Fruit fly (Drosophila melanogaster) whole organism, embryonic: ENCODE measurements around the gene CG33124.

Experiments
- Ada2b ChIP-seq: fragments of 200-800 bp; sonication (Bioruptor generic); IDR thresholded peaks from 2 replicates; pipeline ENCODE4 v1.3.6; 2022; ENCODE audit warnings: missing biosample characterization, missing genetic modification characterization
- Antp ChIP-seq: fragments of 200-800 bp; sonication (Bioruptor generic); optimal IDR thresholded peaks from 3 replicates; lab custom pipeline; 2016; ENCODE audit warnings: missing biosample characterization, missing genetic modification characterization
- CG10321 ChIP-seq: fragments of 200-800 bp; sonication (Bioruptor generic); IDR thresholded peaks from 2 replicates; pipeline ENCODE4 v1.3.6; 2022; ENCODE audit warnings: missing biosample characterization, missing genetic modification characterization
- CG10431 ChIP-seq: fragments of 200-800 bp; sonication (Bioruptor generic); optimal IDR thresholded peaks from 3 replicates; lab custom pipeline; 2018; ENCODE audit warnings: missing biosample characterization, mild to moderate bottlenecking, missing genetic modification characterization
- CG11456 ChIP-seq: fragments of 200-800 bp; sonication (Bioruptor generic); IDR thresholded peaks from 3 replicates; pipeline ENCODE4 v1.3.6; 2022; ENCODE audit warnings: missing biosample characterization, missing genetic modification characterization
- CG11560 ChIP-seq: fragments of 200-800 bp; sonication (Bioruptor generic); IDR thresholded peaks from 3 replicates; pipeline ENCODE4 v1.3.6; 2022; ENCODE audit warnings: missing biosample characterization, missing genetic modification characterization
- CG14667 ChIP-seq: fragments of 200-800 bp; sonication (Bioruptor generic); IDR thresholded peaks from 2 replicates; pipeline ENCODE4 v1.3.6; 2022; ENCODE audit warnings: missing biosample characterization, missing genetic modification characterization
- CG15011 ChIP-seq: fragments of 200-800 bp; sonication (Bioruptor generic); optimal IDR thresholded peaks from 3 replicates; lab custom pipeline; 2018; ENCODE audit warnings: missing biosample characterization, mild to moderate bottlenecking, missing genetic modification characterization
- CG15514 ChIP-seq: fragments of 200-800 bp; sonication (Bioruptor generic); optimal IDR thresholded peaks from 3 replicates; lab custom pipeline; 2017; ENCODE audit warnings: missing biosample characterization, missing genetic modification characterization, mild to moderate bottlenecking, moderate library complexity, missing genetic modification reagents
- CG15601 ChIP-seq: fragments of 200-800 bp; sonication (Bioruptor generic); optimal IDR thresholded peaks from 3 replicates; lab custom pipeline; 2019; ENCODE audit warnings: missing biosample characterization, mild to moderate bottlenecking, missing genetic modification characterization, moderate library complexity
- CG17361 ChIP-seq: fragments of 200-800 bp; sonication (Bioruptor generic); IDR thresholded peaks from 3 replicates; pipeline ENCODE4 v1.3.6; 2022; ENCODE audit warnings: missing biosample characterization, missing genetic modification characterization
- CG2202 ChIP-seq: fragments of 200-800 bp; sonication (Bioruptor generic); optimal IDR thresholded peaks from 2 replicates; lab custom pipeline; 2018; ENCODE audit warnings: missing biosample characterization, mild to moderate bottlenecking, missing genetic modification characterization
- CG30403 ChIP-seq: fragments of 200-800 bp; sonication (Bioruptor generic); optimal IDR thresholded peaks from 3 replicates; lab custom pipeline; 2016; ENCODE audit warnings: missing biosample characterization, missing genetic modification characterization
- CG3407 ChIP-seq: fragments of 200-800 bp; sonication (Bioruptor generic); optimal IDR thresholded peaks from 2 replicates; lab custom pipeline; 2018; ENCODE audit warnings: missing biosample characterization, mild to moderate bottlenecking, missing genetic modification characterization
- CG34422 ChIP-seq: fragments of 200-800 bp; sonication (Bioruptor generic); IDR thresholded peaks from 3 replicates; pipeline ENCODE4 v1.3.6; 2022; ENCODE audit warnings: missing biosample characterization, missing genetic modification characterization
- CG3847 ChIP-seq: fragments of 200-800 bp; sonication (Bioruptor generic); IDR thresholded peaks from 2 replicates; pipeline ENCODE4 v1.3.6; 2022; ENCODE audit warnings: missing biosample characterization, missing genetic modification characterization
- CG3995 ChIP-seq: fragments of 200-800 bp; sonication (Bioruptor generic); optimal IDR thresholded peaks from 3 replicates; lab custom pipeline; 2016; ENCODE audit warnings: missing biosample characterization, missing genetic modification characterization
- CG7372 ChIP-seq: fragments of 200-800 bp; sonication (Bioruptor generic); IDR thresholded peaks from 2 replicates; pipeline ENCODE4 v1.3.6; 2022; ENCODE audit warnings: missing biosample characterization, missing genetic modification characterization
- CG8281 ChIP-seq: fragments of 200-800 bp; sonication (Bioruptor generic); optimal IDR thresholded peaks from 2 replicates; lab custom pipeline; 2018; ENCODE audit warnings: missing biosample characterization, mild to moderate bottlenecking, missing genetic modification characterization, moderate library complexity
- CG8944 ChIP-seq: fragments of 200-800 bp; sonication (Bioruptor generic); optimal IDR thresholded peaks from 3 replicates; lab custom pipeline; 2016; ENCODE audit warnings: missing biosample characterization, missing genetic modification characterization
- CG9876 ChIP-seq: fragments of 200-800 bp; sonication (Bioruptor generic); optimal IDR thresholded peaks from 2 replicates; lab custom pipeline; 2016; ENCODE audit warnings: missing biosample characterization, missing genetic modification characterization
- CHES-1-like ChIP-seq: fragments of 200-800 bp; sonication (Bioruptor generic); optimal IDR thresholded peaks from 2 replicates; lab custom pipeline; 2016; ENCODE audit warnings: missing biosample characterization, missing genetic modification characterization
- D ChIP-seq, 2 experiments: fragments of 200-800 bp in 1 of 2; fragments of >200 bp in 1 of 2; sonication (Bioruptor generic) in 1 of 2; optimal IDR thresholded peaks; 2 replicates in 1 of 2; 3 replicates in 1 of 2; lab custom pipeline; 2017; ENCODE audit warnings: mild to moderate bottlenecking in 1 of 2, missing biosample characterization in 1 of 2, missing genetic modification characterization in 1 of 2, missing genetic modification reagents in 1 of 2
- Hand ChIP-seq: fragments of 200-800 bp; sonication (Bioruptor generic); optimal IDR thresholded peaks from 2 replicates; lab custom pipeline; 2017; ENCODE audit warnings: mild to moderate bottlenecking, missing biosample characterization, missing genetic modification reagents, missing genetic modification characterization
- MTF-1 ChIP-seq: fragments of 200-800 bp; sonication (Bioruptor generic); optimal IDR thresholded peaks from 2 replicates; lab custom pipeline; 2018; ENCODE audit warnings: missing biosample characterization, mild to moderate bottlenecking, missing genetic modification characterization, borderline replicate concordance
- Mad ChIP-seq: fragments of 200-800 bp; sonication (Bioruptor generic); optimal IDR thresholded peaks from 2 replicates; lab custom pipeline; 2016; ENCODE audit warnings: missing biosample characterization, missing genetic modification characterization
- Mrtf ChIP-seq: fragments of 200-800 bp; sonication (Bioruptor generic); IDR thresholded peaks from 3 replicates; pipeline ENCODE4 v1.3.6; 2022; ENCODE audit warnings: missing biosample characterization, missing genetic modification characterization
- Rx ChIP-seq: fragments of 200-800 bp; sonication (Bioruptor generic); IDR thresholded peaks from 2 replicates; pipeline ENCODE4 v1.3.6; 2022; ENCODE audit warnings: missing biosample characterization, missing genetic modification characterization
- Sox100B ChIP-seq: fragments of 200-800 bp; sonication (Bioruptor generic); optimal IDR thresholded peaks from 3 replicates; lab custom pipeline; 2018; ENCODE audit warnings: missing biosample characterization, mild to moderate bottlenecking, missing genetic modification characterization
- Tbp ChIP-seq: fragments of >200 bp; optimal IDR thresholded peaks from 2 replicates; lab custom pipeline; 2018; ENCODE audit warnings: missing biosample characterization, missing genetic modification characterization
- az2 ChIP-seq: fragments of 200-800 bp; sonication (Bioruptor generic); optimal IDR thresholded peaks from 3 replicates; lab custom pipeline; 2016; ENCODE audit warnings: missing biosample characterization, missing genetic modification characterization
- bab2 ChIP-seq: fragments of 200-800 bp; sonication (Bioruptor generic); optimal IDR thresholded peaks from 2 replicates; lab custom pipeline; 2016; ENCODE audit warnings: missing biosample characterization, missing genetic modification characterization
- dm ChIP-seq: fragments of 200-800 bp; sonication (Bioruptor generic); optimal IDR thresholded peaks from 3 replicates; lab custom pipeline; 2016; ENCODE audit warnings: missing biosample characterization, missing genetic modification characterization
- dmrt99B ChIP-seq: fragments of 200-800 bp; sonication (Bioruptor generic); optimal IDR thresholded peaks from 2 replicates; lab custom pipeline; 2018; ENCODE audit warnings: missing biosample characterization, mild to moderate bottlenecking, missing genetic modification characterization, moderate library complexity
- dpn ChIP-seq, 2 experiments: fragments of 200-800 bp; sonication (Bioruptor generic); optimal IDR thresholded peaks; 3 replicates each; lab custom pipeline; 2016; ENCODE audit warnings: missing biosample characterization in 2 of 2, missing genetic modification characterization in 2 of 2
- ewg ChIP-seq: fragments of 200-800 bp; sonication (Bioruptor generic); optimal IDR thresholded peaks from 3 replicates; lab custom pipeline; 2017; ENCODE audit warnings: mild to moderate bottlenecking, missing biosample characterization, missing genetic modification reagents, missing genetic modification characterization
- h ChIP-seq: fragments of >200 bp; optimal IDR thresholded peaks from 2 replicates; lab custom pipeline; 2017
- hb ChIP-seq: fragments of 200-800 bp; sonication (Bioruptor generic); IDR thresholded peaks from 3 replicates; pipeline ENCODE4 v1.3.6; 2022; ENCODE audit warnings: missing biosample characterization, missing genetic modification characterization; ENCODE audit not compliant: partially characterized antibody
- jing ChIP-seq: fragments of 200-800 bp; sonication (Bioruptor generic); optimal IDR thresholded peaks from 2 replicates; lab custom pipeline; 2018; ENCODE audit warnings: missing biosample characterization, mild to moderate bottlenecking, missing genetic modification characterization
- knrl ChIP-seq: fragments of 200-800 bp; sonication (Bioruptor generic); IDR thresholded peaks from 3 replicates; pipeline ENCODE4 v1.3.6; 2022; ENCODE audit warnings: missing biosample characterization, missing genetic modification characterization; ENCODE audit not compliant: partially characterized antibody
- lmd ChIP-seq: fragments of 200-800 bp; sonication (Bioruptor generic); IDR thresholded peaks from 2 replicates; pipeline ENCODE4 v1.3.6; 2022; ENCODE audit warnings: missing biosample characterization, missing genetic modification characterization
- org-1 ChIP-seq: fragments of 200-800 bp; sonication (Bioruptor generic); optimal IDR thresholded peaks from 2 replicates; lab custom pipeline; 2017; ENCODE audit warnings: missing biosample characterization, missing genetic modification characterization
- repo ChIP-seq: fragments of 200-800 bp; sonication (Bioruptor generic); optimal IDR thresholded peaks from 2 replicates; lab custom pipeline; 2016; ENCODE audit warnings: missing biosample characterization, missing genetic modification characterization
- rib ChIP-seq: fragments of 200-800 bp; sonication (Bioruptor generic); IDR thresholded peaks from 2 replicates; pipeline ENCODE4 v1.3.6; 2022; ENCODE audit warnings: missing biosample characterization, missing genetic modification characterization
- sc ChIP-seq, 3 experiments: fragments of >200 bp in 2 of 3; fragments of 200-800 bp in 1 of 3; sonication (Bioruptor generic) in 1 of 3; optimal IDR thresholded peaks; 2 replicates in 2 of 3; 3 replicates in 1 of 3; lab custom pipeline; 2017; ENCODE audit warnings: mild to moderate bottlenecking in 1 of 3, missing biosample characterization in 1 of 3, missing genetic modification characterization in 1 of 3, missing genetic modification reagents in 1 of 3
- scrt ChIP-seq: fragments of 200-800 bp; sonication (Bioruptor generic); optimal IDR thresholded peaks from 2 replicates; lab custom pipeline; 2018; ENCODE audit warnings: missing biosample characterization, mild to moderate bottlenecking, missing genetic modification characterization, moderate library complexity
- ssp ChIP-seq: fragments of 200-800 bp; sonication (Bioruptor generic); IDR thresholded peaks from 2 replicates; pipeline ENCODE4 v1.3.6; 2022; ENCODE audit warnings: missing biosample characterization, missing genetic modification characterization
- unc-4 ChIP-seq: fragments of 200-800 bp; sonication (Bioruptor generic); IDR thresholded peaks from 2 replicates; pipeline ENCODE4 v1.3.6; 2022; ENCODE audit warnings: missing biosample characterization, missing genetic modification characterization; ENCODE audit not compliant: partially characterized antibody
- zen2 ChIP-seq: fragments of 200-800 bp; sonication (Bioruptor generic); IDR thresholded peaks from 3 replicates; pipeline ENCODE4 v1.3.6; 2022; ENCODE audit warnings: missing biosample characterization, missing genetic modification characterization; ENCODE audit not compliant: partially characterized antibody
- zf30C ChIP-seq: fragments of 200-800 bp; sonication (Bioruptor generic); optimal IDR thresholded peaks from 3 replicates; lab custom pipeline; 2018; ENCODE audit warnings: missing biosample characterization, mild to moderate bottlenecking, missing genetic modification characterization

CG33124 gene

dm6 chr2L:2221649-2222150, 12.8 kb upstream of the CG33124 start (continued):
- peak; percentile 89 for TF ChIP-seq CG15601 (tag; lab: Kevin White, UChicago)
- peak; percentile 93 for TF ChIP-seq bab2 (GFP tag; lab: Kevin White, UChicago)
- peak; percentile 98 for TF ChIP-seq Mrtf (GFP tag; lab: Robert Waterston, UW)
- TF ChIP-seq CG9876: peak; percentile 93
- peak; percentile 96 for TF ChIP-seq az2
- TF ChIP-seq CG15514 (GFP tag; lab: Kevin White, UChicago): peak; percentile 90
- TF ChIP-seq CG8944 (GFP tag; lab: Kevin White, UChicago): peak; percentile 94
- peak; percentile 93 for TF ChIP-seq ssp (GFP tag; lab: Robert Waterston, UW)
- TF ChIP-seq dm (GFP tag; lab: Kevin White, UChicago): peak; percentile 86
- peak; percentile 89 for TF ChIP-seq jing
- TF ChIP-seq Ada2b (GFP tag; lab: Robert Waterston, UW): peak; percentile 98
- TF ChIP-seq CG2202 (tag; lab: Kevin White, UChicago): peak; percentile 94
- peak; percentile 98 for TF ChIP-seq CHES-1-like
- peak; percentile 98 for TF ChIP-seq lmd (GFP tag; lab: Robert Waterston, UW)
- peak; percentile 95 for TF ChIP-seq CG17361 (GFP tag; lab: Robert Waterston, UW)
- TF ChIP-seq CG34422 (GFP tag; lab: Robert Waterston, UW): peak; percentile 99
- TF ChIP-seq CG10321: peak; percentile 80
- TF ChIP-seq CG11456 (GFP tag; lab: Robert Waterston, UW): peak; percentile 99
- peak; percentile 97 for TF ChIP-seq CG30403
- TF ChIP-seq org-1 (GFP tag; lab: Kevin White, UChicago): peak; percentile 96
- TF ChIP-seq CG3995 (GFP tag; lab: Kevin White, UChicago): peak; percentile 71
- TF ChIP-seq ewg (GFP tag; lab: Kevin White, UChicago): peak; percentile 91
- peak; percentile 92 for TF ChIP-seq MTF-1
- TF ChIP-seq Antp (GFP tag; lab: Kevin White, UChicago): peak; percentile 85
- TF ChIP-seq Sox100B (GFP tag; lab: Kevin White, UChicago): peak; percentile 95
- no peak for TF ChIP-seq hb (GFP tag; lab: Robert Waterston, UW)
- no peak for TF ChIP-seq knrl (GFP tag; lab: Robert Waterston, UW)
- peak; percentile 72 for TF ChIP-seq CG10431 (GFP tag; lab: Kevin White, UChicago)
- peak; percentile 81 for TF ChIP-seq CG8281 (tag; lab: Kevin White, UChicago)
- TF ChIP-seq h: no peak
- peak; percentile 98 for TF ChIP-seq Hand (GFP tag; lab: Kevin White, UChicago)
- peak; percentile 97 for TF ChIP-seq CG7372 (GFP tag; lab: Robert Waterston, UW)
- peak; percentile 89 for TF ChIP-seq scrt (GFP tag; lab: Kevin White, UChicago)
- TF ChIP-seq Mad: peak; percentile 97
- peak; percentile 96 for TF ChIP-seq CG14667 (GFP tag; lab: Robert Waterston, UW)
- no peak for TF ChIP-seq sc (optimal IDR thresholded peaks at IDR 0.05; lab: Kevin White, UChicago)
- TF ChIP-seq sc (GFP tag; optimal IDR thresholded peaks at IDR 0.05; lab: Kevin White, UChicago): peak; percentile 93
- TF ChIP-seq CG15011: peak; percentile 91
- TF ChIP-seq CG11560 (tag; lab: Robert Waterston, UW): peak; percentile 92
- peak; percentile 92 for TF ChIP-seq CG3407 (GFP tag; lab: Kevin White, UChicago)
- TF ChIP-seq Rx: peak; percentile 96
- no peak for TF ChIP-seq Tbp (GFP tag; lab: Kevin White, UChicago)
- TF ChIP-seq unc-4 (GFP tag; lab: Robert Waterston, UW): no peak
- TF ChIP-seq rib (GFP tag; lab: Robert Waterston, UW): peak; percentile 99
- TF ChIP-seq repo: peak; percentile 88
- TF ChIP-seq zen2 (GFP tag; lab: Robert Waterston, UW): no peak
- TF ChIP-seq D (optimal IDR thresholded peaks at IDR 0.05; lab: Kevin White, UChicago): no peak
- peak; percentile 89 for TF ChIP-seq D (GFP tag; optimal IDR thresholded peaks at IDR 0.05; lab: Kevin White, UChicago)
- peak; percentile 97 for TF ChIP-seq CG3847 (GFP tag; lab: Robert Waterston, UW)
- TF ChIP-seq dpn (GFP tag; optimal IDR thresholded peaks at IDR 0.05; lab: Kevin White, UChicago): peak; percentile 95 to 97
- peak; percentile 85 for TF ChIP-seq zf30C (GFP tag; lab: Kevin White, UChicago)
- peak; percentile 96 for TF ChIP-seq dmrt99B
